Worm (Caenorhabditis elegans) whole organism, L1 larva: ENCODE results near the gene Y67A10A.11.
A peak's percentile ranks its signal among the peaks of the same experiment; 100 is the strongest.

ENCODE experiments used
- C34B4.2 ChIP-seq: sonication (generic microtip); optimal IDR thresholded peaks from 2 replicates; lab custom pipeline; 2017; ENCODE audit warnings: mild to moderate bottlenecking, missing genetic modification characterization, missing compliant biosample characterization
- F16B12.6 ChIP-seq: fragments of 150-350 bp; optimal IDR thresholded peaks from 2 replicates; lab custom pipeline; 2014; ENCODE audit warnings: missing biosample characterization, missing genetic modification characterization
- aha-1 ChIP-seq: fragments of 150-350 bp; optimal IDR thresholded peaks from 2 replicates; lab custom pipeline; 2014; ENCODE audit warnings: missing biosample characterization, missing genetic modification characterization
- blmp-1 ChIP-seq: fragments of 150-350 bp; optimal IDR thresholded peaks from 2 replicates; lab custom pipeline; 2014; ENCODE audit warnings: missing biosample characterization, missing genetic modification characterization
- ceh-8 ChIP-seq: fragments of 200-800 bp; sonication (Bioruptor generic); optimal IDR thresholded peaks from 2 replicates; lab custom pipeline; 2018; ENCODE audit warnings: mild to moderate bottlenecking, missing genetic modification characterization, moderate library complexity, missing compliant biosample characterization
- ceh-88 ChIP-seq: fragments of 200-800 bp; sonication (Bioruptor generic); IDR thresholded peaks from 2 replicates; pipeline ENCODE4 v1.3.6; 2022; ENCODE audit warnings: missing genetic modification characterization, missing compliant biosample characterization
- ceh-90 ChIP-seq: sonication (generic microtip); optimal IDR thresholded peaks from 2 replicates; lab custom pipeline; 2016; ENCODE audit warnings: missing genetic modification characterization, missing compliant biosample characterization
- dsc-1 ChIP-seq: sonication (generic microtip); optimal IDR thresholded peaks from 2 replicates; lab custom pipeline; 2016; ENCODE audit warnings: mild to moderate bottlenecking, missing genetic modification characterization, missing compliant biosample characterization
- efl-1 ChIP-seq, 4 experiments: fragments of 150-350 bp; optimal IDR thresholded peaks in 3 of 4; peaks in 1 of 4; 1 replicate in 1 of 4; 2 replicates in 3 of 4; lab custom pipeline; 2014; ENCODE audit warnings: missing biosample characterization in 2 of 4, missing genetic modification characterization in 2 of 4, missing genetic modification reagents in 2 of 4
- elt-3 ChIP-seq, 6 experiments: fragments of 150-350 bp in 1 of 6; sonication (generic microtip); optimal IDR thresholded peaks; 2 replicates each; lab custom pipeline; 2017 to 2018; ENCODE audit warnings: missing biosample characterization in 6 of 6, missing genetic modification characterization in 6 of 6, inconsistent platforms in 1 of 6
- ets-5 ChIP-seq: fragments of 200-800 bp; sonication (Bioruptor generic); IDR thresholded peaks from 2 replicates; pipeline ENCODE4 v1.3.6; 2022; ENCODE audit warnings: missing genetic modification characterization, missing compliant biosample characterization
- fkh-4 ChIP-seq: sonication (generic microtip); optimal IDR thresholded peaks from 2 replicates; lab custom pipeline; 2016; ENCODE audit warnings: missing compliant biosample characterization, missing genetic modification characterization, borderline replicate concordance
- hlh-17 ChIP-seq: fragments of 200-800 bp; sonication (Bioruptor generic); optimal IDR thresholded peaks from 2 replicates; lab custom pipeline; 2018; ENCODE audit warnings: missing genetic modification characterization, mild to moderate bottlenecking, missing compliant biosample characterization, moderate library complexity, borderline replicate concordance
- hpl-2 ChIP-seq: fragments of 150-350 bp; optimal IDR thresholded peaks from 2 replicates; lab custom pipeline; 2014; ENCODE audit warnings: missing biosample characterization, missing genetic modification reagents, missing genetic modification characterization
- irx-1 ChIP-seq: sonication (generic microtip); optimal IDR thresholded peaks from 2 replicates; lab custom pipeline; 2016; ENCODE audit warnings: missing genetic modification characterization, missing compliant biosample characterization
- mab-9 ChIP-seq: fragments of 200-800 bp; sonication (Bioruptor generic); IDR thresholded peaks from 2 replicates; pipeline ENCODE4 v1.3.6; 2022; ENCODE audit warnings: missing genetic modification reagents, missing genetic modification characterization, missing compliant biosample characterization
- mep-1 ChIP-seq: fragments of 150-350 bp; optimal IDR thresholded peaks from 2 replicates; lab custom pipeline; 2014; ENCODE audit warnings: missing biosample characterization, missing genetic modification characterization
- nhr-11 ChIP-seq: fragments of 150-350 bp; optimal IDR thresholded peaks from 2 replicates; lab custom pipeline; 2014; ENCODE audit warnings: missing biosample characterization, missing genetic modification characterization
- nhr-19 ChIP-seq: fragments of 200-800 bp; sonication (Bioruptor generic); conservative IDR thresholded peaks from 2 replicates; pipeline ENCODE4 v1.3.6; 2022; ENCODE audit warnings: missing genetic modification characterization, missing compliant biosample characterization
- nhr-237 ChIP-seq: fragments of 150-350 bp; optimal IDR thresholded peaks from 2 replicates; lab custom pipeline; 2014; ENCODE audit warnings: missing biosample characterization, missing genetic modification characterization
- nhr-71 ChIP-seq: sonication (generic microtip); optimal IDR thresholded peaks from 2 replicates; lab custom pipeline; 2016; ENCODE audit warnings: mild to moderate bottlenecking, missing genetic modification characterization, moderate library complexity, missing compliant biosample characterization
- nhr-77 ChIP-seq: fragments of 150-350 bp; optimal IDR thresholded peaks from 2 replicates; lab custom pipeline; 2014; ENCODE audit warnings: missing biosample characterization, missing genetic modification characterization
- nhr-84 ChIP-seq: sonication (generic microtip); optimal IDR thresholded peaks from 2 replicates; lab custom pipeline; 2017; ENCODE audit warnings: missing biosample characterization, missing genetic modification characterization
- nhr-85 ChIP-seq: sonication (generic microtip); peaks from one replicate; lab custom pipeline; 2016; ENCODE audit warnings: missing genetic modification characterization, inconsistent platforms, missing compliant biosample characterization
- nhr-90 ChIP-seq: sonication (generic microtip); optimal IDR thresholded peaks from 2 replicates; lab custom pipeline; 2016; ENCODE audit warnings: mild to moderate bottlenecking, missing genetic modification characterization, missing compliant biosample characterization; ENCODE audit not compliant: poor library complexity
- pag-3 ChIP-seq: sonication (generic microtip); optimal IDR thresholded peaks from 2 replicates; lab custom pipeline; 2017; ENCODE audit warnings: missing genetic modification characterization, mild to moderate bottlenecking, missing compliant biosample characterization, antibody characterized with exemption, borderline replicate concordance; ENCODE audit not compliant: insufficient read depth
- snpc-4 ChIP-seq: fragments of 150-350 bp; optimal IDR thresholded peaks from 2 replicates; lab custom pipeline; 2014; ENCODE audit warnings: missing biosample characterization, missing genetic modification characterization
- sox-4 ChIP-seq: sonication (generic microtip); optimal IDR thresholded peaks from 2 replicates; lab custom pipeline; 2016; ENCODE audit warnings: missing genetic modification characterization, missing compliant biosample characterization
- sup-37 ChIP-seq: fragments of 200-800 bp; sonication (Bioruptor generic); optimal IDR thresholded peaks from 2 replicates; lab custom pipeline; 2018; ENCODE audit warnings: mild to moderate bottlenecking, missing genetic modification characterization, missing compliant biosample characterization
- unc-130 ChIP-seq: fragments of 150-350 bp; optimal IDR thresholded peaks from 2 replicates; lab custom pipeline; 2017; ENCODE audit warnings: missing biosample characterization, missing genetic modification characterization, inconsistent platforms

Gene Y67A10A.11

DNA sequence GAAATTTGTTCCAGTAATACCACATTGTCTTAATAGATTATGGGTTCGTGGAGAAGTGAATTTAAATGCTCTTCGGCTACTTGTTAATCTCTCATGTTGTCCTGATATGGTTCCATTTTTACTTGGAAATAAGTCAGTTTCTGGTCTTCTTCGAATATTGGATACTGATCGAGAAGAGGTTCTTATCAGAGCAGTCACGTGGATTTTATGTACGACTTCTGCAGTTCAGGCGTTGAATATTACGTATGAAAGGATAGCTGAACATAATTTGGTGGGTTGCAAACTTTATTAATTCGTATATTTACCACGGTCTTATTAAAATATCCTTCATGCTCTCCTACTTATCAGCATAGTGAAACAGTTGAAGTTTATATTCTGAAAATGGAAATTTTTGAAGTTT lies 38.1 kb downstream of the Y67A10A.11 start:
- TF ChIP-seq irx-1 (tag; lab: Kevin White, UChicago) (no peak), unc-130 (no peak), nhr-84 (tag; lab: Kevin White, UChicago) (no peak), F16B12.6 (no peak), mep-1 (tag; lab: Kevin White, UChicago) (no peak), C34B4.2 (tag; lab: Kevin White, UChicago) (no peak), ceh-88 (GFP tag; lab: Robert Waterston, UW) (no peak), dsc-1 (no peak)

ce11 chrIV:14379191-14379590 lies 39.4 kb downstream of the Y67A10A.11 start:
- TF ChIP-seq pag-3 (tag; lab: Kevin White, UChicago) (no peak), nhr-19 (GFP tag; lab: Robert Waterston, UW) (no peak), ceh-8 (GFP tag; lab: Kevin White, UChicago) (no peak), dsc-1 (peak; percentile 86), nhr-90 (tag; lab: Kevin White, UChicago) (no peak), sup-37 (GFP tag; lab: Kevin White, UChicago) (no peak), hlh-17 (GFP tag; lab: Kevin White, UChicago) (no peak), fkh-4 (tag; lab: Kevin White, UChicago) (peak; percentile 69), hpl-2 (no peak), nhr-71 (no peak), nhr-77 (tag; lab: Kevin White, UChicago) (no peak), nhr-237 (tag; lab: Kevin White, UChicago) (no peak), elt-3 (tag; optimal IDR thresholded peaks at IDR 0.05; lab: Kevin White, UChicago) (no peak), ets-5 (GFP tag; lab: Robert Waterston, UW) (no peak), sox-4 (no peak), nhr-11 (no peak), nhr-84 (tag; lab: Kevin White, UChicago) (no peak)

DNA sequence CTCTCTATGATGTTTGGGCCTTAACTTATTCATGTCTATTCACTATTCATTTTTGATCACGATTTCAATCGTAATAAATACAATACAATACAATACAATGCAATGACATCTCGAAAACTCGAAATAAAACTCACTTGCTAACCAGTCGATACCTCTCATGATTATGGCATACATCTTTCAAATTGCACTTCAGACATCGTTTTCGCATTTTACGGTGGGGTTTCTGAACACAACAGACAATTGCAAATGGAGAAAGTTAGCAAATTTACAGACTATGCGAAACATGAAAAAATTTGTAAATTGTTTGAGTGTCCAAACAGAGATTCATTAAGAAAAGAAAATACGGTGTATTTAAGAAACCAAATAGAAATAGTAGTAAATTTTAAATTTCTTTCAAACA lies 43.7 kb downstream of the Y67A10A.11 start, which contains the start of gene paqr-3:
Gene paqr-3, minus strand, starts transcription at position 210 of the 400 bp plus-strand sequence.
- TF ChIP-seq ceh-8 (GFP tag; lab: Kevin White, UChicago) = no peak
- no peak for TF ChIP-seq blmp-1 (tag; lab: Kevin White, UChicago)
- no peak for TF ChIP-seq mab-9 (GFP tag; lab: Robert Waterston, UW)
- TF ChIP-seq efl-1 (optimal IDR thresholded peaks at IDR 0.05; lab: Kevin White, UChicago) = no peak
- TF ChIP-seq efl-1 (GFP tag; optimal IDR thresholded peaks at IDR 0.05 in 1 of 2; lab: Kevin White, UChicago) = no peak

ce11 chrIV:14384194-14384593 lies 44.4 kb downstream of the Y67A10A.11 start:
- TF ChIP-seq snpc-4 (tag; lab: Kevin White, UChicago) = no peak
- TF ChIP-seq blmp-1 (tag; lab: Kevin White, UChicago) = peak; percentile 50
- TF ChIP-seq, all 84 proteins: peak for 1

- TF ChIP-seq blmp-1 (tag; lab: Kevin White, UChicago) (peak; percentile 99), nhr-85 (peak; percentile 46), aha-1 (tag; lab: Kevin White, UChicago) (no peak)
- TF ChIP-seq, all 84 proteins: peak for 2
Observed at ce11 chrIV:14385140-14385539, 45.4 kb downstream of the Y67A10A.11 start.

- TF ChIP-seq ceh-90 (tag; lab: Kevin White, UChicago) (no peak), efl-1 (optimal IDR thresholded peaks at IDR 0.05; lab: Kevin White, UChicago) (no peak), efl-1 (GFP tag; optimal IDR thresholded peaks at IDR 0.05 in 1 of 2; lab: Kevin White, UChicago) (peak in 1 of 2 experiments; percentile 80)
Observed at ce11 chrIV:14387766-14388553, 48.2 kb downstream of the Y67A10A.11 start.
